Worm (Caenorhabditis elegans) whole organism, L4 larva: Measurements from ENCODE around the gene srh-127.

Experiments
- R02D3.7 ChIP-seq: fragments of 150-350 bp; sonication (generic microtip); optimal IDR thresholded peaks from 3 replicates; lab custom pipeline; 2014; ENCODE audit warnings: missing biosample characterization, missing genetic modification characterization
- ZK546.5 ChIP-seq, 2 experiments: sonication (generic microtip); optimal IDR thresholded peaks; 2 replicates each; lab custom pipeline; 2017; ENCODE audit warnings: missing biosample characterization in 2 of 2, missing genetic modification characterization in 2 of 2
- nhr-77 ChIP-seq: fragments of 150-350 bp; optimal IDR thresholded peaks from 2 replicates; lab custom pipeline; 2014; ENCODE audit warnings: missing biosample characterization, missing genetic modification characterization
- set-16 ChIP-seq: fragments of 200-800 bp; sonication (Bioruptor generic); IDR thresholded peaks from 2 replicates; pipeline ENCODE4 v1.3.6; 2022; ENCODE audit warnings: missing genetic modification reagents, missing genetic modification characterization, missing compliant biosample characterization
- unc-62 ChIP-seq, 3 experiments: fragments of 150-350 bp in 1 of 3; sonication (generic microtip); optimal IDR thresholded peaks in 2 of 3; peaks in 1 of 3; 1 replicate in 1 of 3; 2 replicates in 2 of 3; lab custom pipeline; 2014 to 2017; ENCODE audit warnings: missing biosample characterization in 3 of 3, missing genetic modification characterization in 3 of 3, missing genetic modification reagents in 3 of 3, missing genotype in 1 of 3
- zip-11 ChIP-seq: fragments of 200-800 bp; sonication (Bioruptor generic); IDR thresholded peaks from 2 replicates; pipeline ENCODE4 v1.3.6; 2022; ENCODE audit warnings: missing genetic modification characterization, missing compliant biosample characterization

DNA sequence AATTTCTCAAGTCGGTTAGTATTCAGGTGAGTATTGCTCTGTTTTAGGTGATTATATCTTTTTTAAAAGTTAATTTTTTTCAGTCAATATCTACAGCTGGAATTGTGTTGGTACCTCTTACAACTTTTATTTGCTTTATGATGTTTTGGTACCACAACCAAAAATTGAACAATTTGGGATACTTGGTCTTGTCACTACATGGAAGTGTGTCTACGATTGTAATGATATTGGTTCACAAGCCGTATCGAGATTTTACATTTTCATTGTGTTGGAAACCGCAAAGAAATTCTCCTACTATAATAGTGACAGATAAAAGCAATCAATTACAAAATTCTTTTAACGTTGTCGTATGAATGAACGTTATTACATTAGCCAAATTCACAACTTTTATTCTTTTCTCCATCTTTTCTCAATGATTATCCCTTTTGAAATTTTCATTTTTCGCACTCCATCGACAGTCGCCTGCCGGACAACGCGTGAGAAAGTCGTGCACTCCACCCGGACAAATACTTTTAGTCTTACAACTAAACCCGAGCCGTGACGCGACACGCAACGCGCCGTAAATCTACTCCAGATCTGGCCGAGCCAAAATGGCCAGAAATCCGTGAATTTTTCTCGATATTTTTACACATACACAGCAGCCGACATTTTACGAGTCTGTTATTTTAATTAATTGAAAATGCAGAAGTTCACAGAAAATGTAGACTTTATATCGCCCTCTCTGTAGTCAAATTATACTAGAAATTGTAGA is 21.1 kb upstream of the srh-127 start:
- TF ChIP-seq nhr-77 (tag; lab: Kevin White, UChicago) (no peak), R02D3.7 (tag; lab: Kevin White, UChicago) (no peak), unc-62 (GFP tag; optimal IDR thresholded peaks at IDR 0.05 in 1 of 2; lab: Kevin White, UChicago) (no peak), unc-62 (tag; optimal IDR thresholded peaks at IDR 0.05; lab: Kevin White, UChicago) (no peak), set-16 (GFP tag; lab: Robert Waterston, UW) (no peak), ZK546.5 (tag; optimal IDR thresholded peaks at IDR 0.05; lab: Kevin White, UChicago) (no peak), zip-11 (GFP tag; lab: Robert Waterston, UW) (no peak)
